Worm (Caenorhabditis elegans) whole organism, mixed stage, embryonic: ENCODE measurements around the gene col-150.

Source experiments
- lin-32 ChIP-seq: fragments of 200-800 bp; sonication (Bioruptor generic); optimal IDR thresholded peaks from 2 replicates; lab custom pipeline; 2018; ENCODE audit warnings: mild to moderate bottlenecking, missing genetic modification characterization, missing compliant biosample characterization
- sptf-1 ChIP-seq: sonication (generic microtip); optimal IDR thresholded peaks from 2 replicates; lab custom pipeline; 2017; ENCODE audit warnings: mild to moderate bottlenecking, missing genetic modification characterization, moderate library complexity, missing compliant biosample characterization

- TF ChIP-seq lin-32 (GFP tag; lab: Kevin White, UChicago) (no peak), sptf-1 (tag; lab: Kevin White, UChicago) (no peak)
Observed at ce11 chrV:10275619-10276018, 18.8 kb downstream of the col-150 start, which contains the start of gene Y22F5A.11.
